Fruit fly (Drosophila melanogaster) whole organism, embryonic: Measurements from ENCODE around the gene CG44001.

Experiments used
- ATbp ChIP-seq: fragments of 200-800 bp; sonication (Bioruptor generic); optimal IDR thresholded peaks from 2 replicates; lab custom pipeline; 2017; ENCODE audit warnings: missing biosample characterization, mild to moderate bottlenecking, missing genetic modification characterization, missing genetic modification reagents
- Abd-B ChIP-seq: fragments of 200-800 bp; sonication (Bioruptor generic); optimal IDR thresholded peaks from 2 replicates; lab custom pipeline; 2018; ENCODE audit warnings: missing biosample characterization, mild to moderate bottlenecking, missing genetic modification characterization, moderate library complexity
- Antp ChIP-seq: fragments of 200-800 bp; sonication (Bioruptor generic); optimal IDR thresholded peaks from 3 replicates; lab custom pipeline; 2016; ENCODE audit warnings: missing biosample characterization, missing genetic modification characterization
- CG10274 ChIP-seq: fragments of 200-800 bp; sonication (Bioruptor generic); optimal IDR thresholded peaks from 3 replicates; lab custom pipeline; 2017; ENCODE audit warnings: missing biosample characterization, mild to moderate bottlenecking, missing genetic modification characterization
- CG10431 ChIP-seq: fragments of 200-800 bp; sonication (Bioruptor generic); optimal IDR thresholded peaks from 3 replicates; lab custom pipeline; 2018; ENCODE audit warnings: missing biosample characterization, mild to moderate bottlenecking, missing genetic modification characterization
- CG10979 ChIP-seq: fragments of 200-800 bp; sonication (Bioruptor generic); optimal IDR thresholded peaks from 2 replicates; lab custom pipeline; 2018; ENCODE audit warnings: missing biosample characterization, mild to moderate bottlenecking, missing genetic modification characterization, moderate library complexity
- CG12299 ChIP-seq: fragments of 200-800 bp; sonication (Bioruptor generic); optimal IDR thresholded peaks from 2 replicates; lab custom pipeline; 2018; ENCODE audit warnings: missing biosample characterization, mild to moderate bottlenecking, missing genetic modification characterization
- CG14860 ChIP-seq: fragments of 200-800 bp; sonication (Bioruptor generic); IDR thresholded peaks from 3 replicates; pipeline ENCODE4 v1.3.6; 2022; ENCODE audit warnings: missing biosample characterization, missing genetic modification characterization; ENCODE audit not compliant: partially characterized antibody
- CG15269 ChIP-seq: fragments of 200-800 bp; sonication (Bioruptor generic); optimal IDR thresholded peaks from 2 replicates; lab custom pipeline; 2018; ENCODE audit warnings: missing biosample characterization, mild to moderate bottlenecking, missing genetic modification characterization, moderate library complexity
- CG17359 ChIP-seq: fragments of 200-800 bp; sonication (Bioruptor generic); optimal IDR thresholded peaks from 3 replicates; lab custom pipeline; 2018; ENCODE audit warnings: missing biosample characterization, mild to moderate bottlenecking, missing genetic modification characterization, moderate library complexity
- CG2120 ChIP-seq: fragments of 200-800 bp; sonication (Bioruptor generic); optimal IDR thresholded peaks from 3 replicates; lab custom pipeline; 2016; ENCODE audit warnings: missing biosample characterization, missing genetic modification characterization
- CG2129 ChIP-seq: fragments of 200-800 bp; sonication (Bioruptor generic); IDR thresholded peaks from 2 replicates; pipeline ENCODE4 v1.3.6; 2022; ENCODE audit warnings: missing biosample characterization, missing genetic modification characterization; ENCODE audit not compliant: partially characterized antibody
- CG2875 ChIP-seq: fragments of 200-800 bp; sonication (Bioruptor generic); optimal IDR thresholded peaks from 2 replicates; lab custom pipeline; 2017; ENCODE audit warnings: missing biosample characterization, mild to moderate bottlenecking, missing genetic modification characterization, missing genetic modification reagents
- CG31224 ChIP-seq: fragments of 200-800 bp; sonication (Bioruptor generic); IDR thresholded peaks from 2 replicates; pipeline ENCODE4 v1.3.6; 2022; ENCODE audit warnings: missing biosample characterization, missing genetic modification characterization
- CG3281 ChIP-seq: fragments of 200-800 bp; sonication (Bioruptor generic); optimal IDR thresholded peaks from 3 replicates; lab custom pipeline; 2017; ENCODE audit warnings: missing biosample characterization, mild to moderate bottlenecking, missing genetic modification characterization
- CG4404 ChIP-seq: fragments of 200-800 bp; sonication (Bioruptor generic); IDR thresholded peaks from 2 replicates; pipeline ENCODE4 v1.3.6; 2022; ENCODE audit warnings: missing biosample characterization, missing genetic modification characterization
- CG4854 ChIP-seq: fragments of 200-800 bp; sonication (Bioruptor generic); optimal IDR thresholded peaks from 2 replicates; lab custom pipeline; 2016; ENCODE audit warnings: missing biosample characterization, missing genetic modification characterization, inconsistent platforms
- CG6765 ChIP-seq: fragments of 200-800 bp; sonication (Bioruptor generic); optimal IDR thresholded peaks from 3 replicates; lab custom pipeline; 2017; ENCODE audit warnings: missing biosample characterization, mild to moderate bottlenecking, missing genetic modification characterization
- CG6791 ChIP-seq: fragments of 200-800 bp; sonication (Bioruptor generic); IDR thresholded peaks from 3 replicates; pipeline ENCODE4 v1.3.6; 2022; ENCODE audit warnings: missing biosample characterization, missing genetic modification characterization; ENCODE audit not compliant: partially characterized antibody
- CG8089 ChIP-seq: fragments of 200-800 bp; sonication (Bioruptor generic); optimal IDR thresholded peaks from 3 replicates; lab custom pipeline; 2016; ENCODE audit warnings: missing biosample characterization, missing genetic modification characterization
- CkIIα-i1 ChIP-seq: fragments of 200-800 bp; sonication (Bioruptor generic); IDR thresholded peaks from 2 replicates; pipeline ENCODE4 v1.3.6; 2022; ENCODE audit warnings: missing biosample characterization, missing genetic modification characterization
- CoRest ChIP-seq: fragments of 200-800 bp; sonication (Bioruptor generic); optimal IDR thresholded peaks from 3 replicates; lab custom pipeline; 2018; ENCODE audit warnings: missing biosample characterization, mild to moderate bottlenecking, missing genetic modification characterization, moderate library complexity
- D ChIP-seq, 2 experiments: fragments of 200-800 bp in 1 of 2; fragments of >200 bp in 1 of 2; sonication (Bioruptor generic) in 1 of 2; optimal IDR thresholded peaks; 2 replicates in 1 of 2; 3 replicates in 1 of 2; lab custom pipeline; 2017; ENCODE audit warnings: mild to moderate bottlenecking in 1 of 2, missing biosample characterization in 1 of 2, missing genetic modification characterization in 1 of 2, missing genetic modification reagents in 1 of 2
- Ets65A ChIP-seq: fragments of 200-800 bp; sonication (Bioruptor generic); peaks from one replicate; lab custom pipeline; 2016; ENCODE audit warnings: missing biosample characterization, missing genetic modification characterization
- HLH3B ChIP-seq: fragments of 200-800 bp; sonication (Bioruptor generic); IDR thresholded peaks from 2 replicates; pipeline ENCODE4 v1.3.6; 2022; ENCODE audit warnings: missing biosample characterization, missing genetic modification characterization
- HLH4C ChIP-seq: fragments of 200-800 bp; sonication (Bioruptor generic); IDR thresholded peaks from 3 replicates; pipeline ENCODE4 v1.3.6; 2022; ENCODE audit warnings: missing biosample characterization, missing genetic modification characterization; ENCODE audit not compliant: partially characterized antibody
- HLHmδ ChIP-seq: fragments of 200-800 bp; sonication (Bioruptor generic); optimal IDR thresholded peaks from 2 replicates; lab custom pipeline; 2018; ENCODE audit warnings: missing biosample characterization, mild to moderate bottlenecking, missing genetic modification characterization, moderate library complexity
- Hey ChIP-seq: fragments of 200-800 bp; sonication (Bioruptor generic); optimal IDR thresholded peaks from 3 replicates; lab custom pipeline; 2018; ENCODE audit warnings: missing biosample characterization, mild to moderate bottlenecking, missing genetic modification characterization
- HmgD ChIP-seq: fragments of 200-800 bp; sonication (Bioruptor generic); optimal IDR thresholded peaks from 3 replicates; lab custom pipeline; 2016; ENCODE audit warnings: missing biosample characterization, missing genetic modification characterization
- Lhr ChIP-seq: fragments of 200-800 bp; sonication (Bioruptor generic); optimal IDR thresholded peaks from 3 replicates; lab custom pipeline; 2017; ENCODE audit warnings: mild to moderate bottlenecking, missing biosample characterization, missing genetic modification reagents, missing genetic modification characterization
- MESR4 ChIP-seq: fragments of 200-800 bp; sonication (Bioruptor generic); optimal IDR thresholded peaks from 2 replicates; lab custom pipeline; 2018; ENCODE audit warnings: missing biosample characterization, mild to moderate bottlenecking, missing genetic modification characterization, moderate library complexity
- Vsx1 ChIP-seq: fragments of 200-800 bp; sonication (Bioruptor generic); optimal IDR thresholded peaks from 2 replicates; lab custom pipeline; 2017; ENCODE audit warnings: missing biosample characterization, mild to moderate bottlenecking, missing genetic modification characterization, missing genetic modification reagents
- ab ChIP-seq: fragments of 200-800 bp; sonication (Bioruptor generic); optimal IDR thresholded peaks from 2 replicates; lab custom pipeline; 2016; ENCODE audit warnings: missing biosample characterization, missing genetic modification characterization
- ash1 ChIP-seq: fragments of 200-800 bp; sonication (Bioruptor generic); optimal IDR thresholded peaks from 2 replicates; lab custom pipeline; 2018; ENCODE audit warnings: missing biosample characterization, mild to moderate bottlenecking, missing genetic modification characterization
- croc ChIP-seq: fragments of 200-800 bp; sonication (Bioruptor generic); conservative IDR thresholded peaks from 3 replicates; pipeline ENCODE4 v1.3.6; 2022; ENCODE audit warnings: missing biosample characterization, missing genetic modification characterization
- crp ChIP-seq, 2 experiments: fragments of 200-800 bp; sonication (Bioruptor generic); optimal IDR thresholded peaks; 2 replicates in 1 of 2; 3 replicates in 1 of 2; lab custom pipeline; 2017; ENCODE audit warnings: missing biosample characterization in 2 of 2, missing genetic modification characterization in 2 of 2, mild to moderate bottlenecking in 1 of 2, moderate library complexity in 1 of 2
- emc ChIP-seq: fragments of 200-800 bp; sonication (Bioruptor generic); optimal IDR thresholded peaks from 2 replicates; lab custom pipeline; 2016; ENCODE audit warnings: missing biosample characterization, missing genetic modification characterization
- esg ChIP-seq: fragments of 200-800 bp; sonication (Bioruptor generic); conservative IDR thresholded peaks from 2 replicates; pipeline ENCODE4 v1.3.6; 2022; ENCODE audit warnings: missing biosample characterization, missing genetic modification characterization
- eve ChIP-seq, 2 experiments: fragments of >200 bp; optimal IDR thresholded peaks; 2 replicates each; lab custom pipeline; 2017; ENCODE audit warnings: missing biosample characterization in 2 of 2, missing genetic modification characterization in 2 of 2
- fu2 ChIP-seq: fragments of 200-800 bp; sonication (Bioruptor generic); optimal IDR thresholded peaks from 2 replicates; lab custom pipeline; 2016; ENCODE audit warnings: missing biosample characterization, missing genetic modification characterization
- kah ChIP-seq: fragments of 200-800 bp; sonication (Bioruptor generic); optimal IDR thresholded peaks from 2 replicates; lab custom pipeline; 2018; ENCODE audit warnings: missing biosample characterization, mild to moderate bottlenecking, missing genetic modification characterization
- phol ChIP-seq: fragments of 200-800 bp; sonication (Bioruptor generic); optimal IDR thresholded peaks from 3 replicates; lab custom pipeline; 2018; ENCODE audit warnings: missing biosample characterization, mild to moderate bottlenecking, missing genetic modification characterization, moderate library complexity
- pita ChIP-seq: fragments of 200-800 bp; sonication (Bioruptor generic); optimal IDR thresholded peaks from 2 replicates; lab custom pipeline; 2017; ENCODE audit warnings: missing biosample characterization, mild to moderate bottlenecking, missing genetic modification characterization
- psq ChIP-seq: fragments of 200-800 bp; sonication (Bioruptor generic); optimal IDR thresholded peaks from 2 replicates; lab custom pipeline; 2017; ENCODE audit warnings: missing biosample characterization, missing genetic modification characterization
- rib ChIP-seq: fragments of 200-800 bp; sonication (Bioruptor generic); IDR thresholded peaks from 2 replicates; pipeline ENCODE4 v1.3.6; 2022; ENCODE audit warnings: missing biosample characterization, missing genetic modification characterization
- sens-2 ChIP-seq: fragments of 200-800 bp; sonication (Bioruptor generic); IDR thresholded peaks from 2 replicates; pipeline ENCODE4 v1.3.6; 2022; ENCODE audit warnings: missing biosample characterization, missing genetic modification characterization
- sob ChIP-seq: fragments of 200-800 bp; sonication (Bioruptor generic); IDR thresholded peaks from 2 replicates; pipeline ENCODE4 v1.3.6; 2022; ENCODE audit warnings: missing biosample characterization, missing genetic modification characterization
- tna ChIP-seq: fragments of 200-800 bp; sonication (Bioruptor generic); IDR thresholded peaks from 2 replicates; pipeline ENCODE4 v1.3.6; 2022; ENCODE audit warnings: missing biosample characterization, missing genetic modification characterization; ENCODE audit not compliant: partially characterized antibody

Gene CG44001

DNA sequence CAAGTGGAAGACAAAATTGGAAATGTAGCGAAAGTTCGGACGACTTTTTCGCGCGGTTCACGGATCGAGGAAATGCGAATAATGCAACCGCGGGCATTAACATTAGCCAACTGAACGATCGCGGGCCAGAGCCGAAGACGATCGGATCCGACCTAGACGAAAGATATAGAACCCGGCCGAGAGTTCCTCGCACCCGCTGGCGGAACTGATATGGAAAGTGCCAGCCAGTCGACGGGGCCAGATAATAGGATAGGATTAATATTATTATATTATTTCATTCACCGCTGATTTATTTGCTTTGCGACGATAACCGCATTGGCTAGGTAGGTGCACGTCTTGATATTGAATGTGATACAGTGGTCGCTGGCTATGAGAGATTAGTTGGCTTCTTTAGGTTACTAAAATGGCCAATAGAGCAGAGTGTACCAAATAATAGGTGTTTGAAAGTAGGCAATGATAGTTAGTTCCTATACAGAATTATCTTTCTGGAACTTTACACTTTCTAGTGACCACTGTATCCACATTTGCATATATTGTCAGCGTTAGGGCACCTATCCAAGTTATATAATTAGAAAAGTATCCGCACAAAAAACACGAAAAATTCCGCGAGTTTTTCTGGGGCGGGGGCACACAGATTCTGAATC lies 43.6 kb upstream of the CG44001 start (continued):
- TF ChIP-seq CG6791 (no peak), CG31224 (GFP tag; lab: Robert Waterston, UW) (peak; percentile 54; the same call in 1 of the 2 replicates), Vsx1 (GFP tag; lab: Kevin White, UChicago) (peak; percentile 35), rib (peak; percentile 56; the same call in 1 of the 2 replicates), CG10431 (peak; percentile 17), HmgD (GFP tag; lab: Kevin White, UChicago) (no peak), CkIIα-i1 (no peak), Abd-B (GFP tag; lab: Kevin White, UChicago) (no peak), eve (GFP tag; optimal IDR thresholded peaks at IDR 0.05; lab: Kevin White, UChicago) (peak in 1 of 2 experiments; percentile 61), croc (GFP tag; lab: Robert Waterston, UW) (peak; percentile 40; the same call in 1 of the 3 replicates), ash1 (GFP tag; lab: Kevin White, UChicago) (no peak), D (optimal IDR thresholded peaks at IDR 0.05; lab: Kevin White, UChicago) (no peak), D (GFP tag; optimal IDR thresholded peaks at IDR 0.05; lab: Kevin White, UChicago) (peak; percentile 41), CG14860 (no peak), CG10979 (tag; lab: Kevin White, UChicago) (peak; percentile 61), phol (tag; lab: Kevin White, UChicago) (peak; percentile 74), crp (GFP tag; optimal IDR thresholded peaks at IDR 0.05; lab: Kevin White, UChicago) (no peak), CG4854 (no peak), kah (GFP tag; lab: Kevin White, UChicago) (peak; percentile 29), sens-2 (GFP tag; lab: Robert Waterston, UW) (peak; percentile 38; the same call in 1 of the 2 replicates), CG4404 (GFP tag; lab: Robert Waterston, UW) (peak; percentile 78), CG8089 (no peak), HLH3B (peak; percentile 56), CG6765 (GFP tag; lab: Kevin White, UChicago) (peak; percentile 1), CG10274 (peak; percentile 28), HLH4C (GFP tag; lab: Robert Waterston, UW) (no peak), esg (GFP tag; lab: Robert Waterston, UW) (peak; percentile 70), CG3281 (GFP tag; lab: Kevin White, UChicago) (peak; percentile 72), ATbp (peak; percentile 54), emc (GFP tag; lab: Kevin White, UChicago) (peak; percentile 39), HLHmδ (GFP tag; lab: Kevin White, UChicago) (no peak), CG2120 (GFP tag; lab: Kevin White, UChicago) (peak; percentile 77), tna (GFP tag; lab: Robert Waterston, UW) (no peak), CG15269 (tag; lab: Kevin White, UChicago) (peak; percentile 80), Hey (tag; lab: Kevin White, UChicago) (peak; percentile 4), psq (GFP tag; lab: Kevin White, UChicago) (no peak), Antp (GFP tag; lab: Kevin White, UChicago) (peak; percentile 57), pita (GFP tag; lab: Kevin White, UChicago) (no peak), fu2 (GFP tag; lab: Kevin White, UChicago) (peak; percentile 21), CG12299 (tag; lab: Kevin White, UChicago) (no peak), CG2875 (no peak), CG17359 (tag; lab: Kevin White, UChicago) (peak; percentile 78), sob (GFP tag; lab: Robert Waterston, UW) (peak; percentile 71), CG2129 (GFP tag; lab: Robert Waterston, UW) (no peak), Ets65A (GFP tag; lab: Kevin White, UChicago) (peak; percentile 93), ab (GFP tag; lab: Kevin White, UChicago) (no peak), Lhr (GFP tag; lab: Kevin White, UChicago) (peak; percentile 26), CoRest (tag; lab: Kevin White, UChicago) (peak; percentile 75), MESR4 (GFP tag; lab: Kevin White, UChicago) (no peak)
